Worm (Caenorhabditis elegans): ENCODE data around the gene col-72.
"Not testable (repeated sequence)": the region's sequence is repeated elsewhere in the genome, so short reads cannot be mapped to it uniquely, and the experiment has no call there.

ce11 chrII:3523547-3523946 lies 450 bp downstream of the col-72 start:
- TF ChIP-seq dao-5 (tag; optimal IDR thresholded peaks at IDR 0.05), result not testable (repeated sequence)
- peak; percentile 51 for TF ChIP-seq him-1 (tag; optimal IDR thresholded peaks at IDR 0.05)
